Worm (Caenorhabditis elegans) whole organism, L4 larva: ENCODE measurements around the gene B0280.9.

ENCODE experiments used
- F37D6.2 ChIP-seq: sonication (generic microtip); optimal IDR thresholded peaks from 2 replicates; lab custom pipeline; 2016; ENCODE audit warnings: mild to moderate bottlenecking, missing genetic modification characterization, missing compliant biosample characterization
- F44E2.7 ChIP-seq: fragments of 200-800 bp; sonication (Bioruptor generic); IDR thresholded peaks from 2 replicates; pipeline ENCODE4 v2.1.2; 2022; ENCODE audit warnings: missing genetic modification characterization, missing compliant biosample characterization
- F49E8.2 ChIP-seq: sonication (generic microtip); optimal IDR thresholded peaks from 2 replicates; lab custom pipeline; 2016; ENCODE audit warnings: missing compliant biosample characterization, mild to moderate bottlenecking, missing genetic modification characterization, borderline replicate concordance
- T20F7.1 ChIP-seq: fragments of 200-800 bp; sonication (Bioruptor generic); optimal IDR thresholded peaks from 2 replicates; lab custom pipeline; 2018; ENCODE audit warnings: mild to moderate bottlenecking, missing genetic modification characterization, missing compliant biosample characterization
- arid-1 ChIP-seq: fragments of 200-800 bp; sonication (Bioruptor generic); conservative IDR thresholded peaks from 2 replicates; pipeline ENCODE4 v1.3.6; 2022; ENCODE audit warnings: missing genetic modification reagents, missing genetic modification characterization, missing compliant biosample characterization
- attf-4 ChIP-seq: sonication (generic microtip); optimal IDR thresholded peaks from 3 replicates; lab custom pipeline; 2017; ENCODE audit warnings: missing biosample characterization, missing genetic modification characterization
- ceh-44 ChIP-seq: fragments of 200-800 bp; sonication (Bioruptor generic); IDR thresholded peaks from 2 replicates; pipeline ENCODE4 v1.3.6; 2022; ENCODE audit warnings: missing genetic modification reagents, missing genetic modification characterization, missing compliant biosample characterization
- ceh-62 ChIP-seq: sonication (generic microtip); optimal IDR thresholded peaks from 2 replicates; lab custom pipeline; 2017; ENCODE audit warnings: missing biosample characterization, missing genetic modification characterization
- ceh-82 ChIP-seq: sonication (generic microtip); optimal IDR thresholded peaks from 2 replicates; lab custom pipeline; 2017; ENCODE audit warnings: missing biosample characterization, missing genetic modification characterization
- daf-12 ChIP-seq: fragments of 150-350 bp; optimal IDR thresholded peaks from 2 replicates; lab custom pipeline; 2014; ENCODE audit warnings: missing biosample characterization, missing genetic modification reagents, missing genetic modification characterization
- daf-16 ChIP-seq, 3 experiments: sonication (generic microtip); optimal IDR thresholded peaks; 2 replicates each; lab custom pipeline; 2016 to 2017; ENCODE audit warnings: missing genetic modification characterization in 3 of 3, missing genetic modification reagents in 3 of 3, mild to moderate bottlenecking in 2 of 3, missing compliant biosample characterization in 2 of 3, missing biosample characterization in 1 of 3, moderate library complexity in 1 of 3
- dmd-6 ChIP-seq: fragments of 200-800 bp; sonication (Bioruptor generic); IDR thresholded peaks from 2 replicates; pipeline ENCODE4 v1.3.6; 2022; ENCODE audit warnings: missing genetic modification reagents, missing genetic modification characterization, missing compliant biosample characterization
- egl-43 ChIP-seq: fragments of 200-800 bp; sonication (Bioruptor generic); IDR thresholded peaks from 2 replicates; pipeline ENCODE4 v1.3.6; 2022; ENCODE audit warnings: missing genetic modification reagents, missing genetic modification characterization, missing compliant biosample characterization
- fkh-10 ChIP-seq: fragments of 150-350 bp; optimal IDR thresholded peaks from 2 replicates; lab custom pipeline; 2014; ENCODE audit warnings: missing biosample characterization, missing genetic modification reagents, missing genetic modification characterization
- fos-1 ChIP-seq: fragments of 150-350 bp; optimal IDR thresholded peaks from 2 replicates; lab custom pipeline; 2014; ENCODE audit warnings: missing biosample characterization, missing genetic modification characterization
- hlh-11 ChIP-seq: fragments of 200-800 bp; sonication (Bioruptor generic); optimal IDR thresholded peaks from 2 replicates; lab custom pipeline; 2018; ENCODE audit warnings: mild to moderate bottlenecking, missing genetic modification characterization, missing compliant biosample characterization
- jun-1 ChIP-seq: fragments of 150-350 bp; optimal IDR thresholded peaks from 2 replicates; lab custom pipeline; 2014; ENCODE audit warnings: missing biosample characterization, missing genetic modification reagents, missing genetic modification characterization
- lim-7 ChIP-seq: fragments of 200-800 bp; sonication (Bioruptor generic); IDR thresholded peaks from 2 replicates; pipeline ENCODE4 v1.3.6; 2022; ENCODE audit warnings: missing genetic modification characterization, missing compliant biosample characterization
- lin-13 ChIP-seq: fragments of 150-350 bp; optimal IDR thresholded peaks from 2 replicates; lab custom pipeline; 2014; ENCODE audit warnings: missing biosample characterization, missing genetic modification reagents, missing genetic modification characterization
- lin-15B ChIP-seq: fragments of 150-350 bp; sonication (generic microtip); optimal IDR thresholded peaks from 3 replicates; lab custom pipeline; 2014; ENCODE audit warnings: missing biosample characterization, missing genetic modification characterization
- lin-29 ChIP-seq: fragments of 200-800 bp; sonication (Bioruptor generic); IDR thresholded peaks from 2 replicates; pipeline ENCODE4 v1.3.6; 2022; ENCODE audit warnings: missing genetic modification reagents, missing genetic modification characterization, missing compliant biosample characterization
- lir-3 ChIP-seq: sonication (generic microtip); optimal IDR thresholded peaks from 2 replicates; lab custom pipeline; 2016; ENCODE audit warnings: mild to moderate bottlenecking, missing genetic modification characterization, missing compliant biosample characterization
- madf-5 ChIP-seq, 2 experiments: fragments of 200-800 bp; sonication (Bioruptor generic); IDR thresholded peaks; 2 replicates each; pipeline ENCODE4 v1.3.6; 2022; ENCODE audit warnings: missing compliant biosample characterization in 2 of 2, missing genetic modification characterization in 2 of 2
- madf-9 ChIP-seq: fragments of 200-800 bp; sonication (Bioruptor generic); conservative IDR thresholded peaks from 2 replicates; pipeline ENCODE4 v1.3.6; 2022; ENCODE audit warnings: missing genetic modification reagents, missing genetic modification characterization, missing compliant biosample characterization
- mdl-1 ChIP-seq, 2 experiments: fragments of 150-350 bp in 1 of 2; sonication (generic microtip) in 1 of 2; optimal IDR thresholded peaks; 2 replicates each; lab custom pipeline; 2014 to 2017; ENCODE audit warnings: missing biosample characterization in 2 of 2, missing genetic modification characterization in 2 of 2
- mep-1 ChIP-seq: fragments of 150-350 bp; sonication (generic microtip); optimal IDR thresholded peaks from 3 replicates; lab custom pipeline; 2014; ENCODE audit warnings: missing biosample characterization, missing genetic modification characterization
- mes-2 ChIP-seq: sonication (generic microtip); optimal IDR thresholded peaks from 2 replicates; lab custom pipeline; 2016; ENCODE audit warnings: missing genotype, mild to moderate bottlenecking, missing genetic modification characterization, missing compliant biosample characterization; ENCODE audit not compliant: poor library complexity, severe bottlenecking
- mxl-3 ChIP-seq: fragments of 200-800 bp; sonication (Bioruptor generic); optimal IDR thresholded peaks from 2 replicates; lab custom pipeline; 2018; ENCODE audit warnings: mild to moderate bottlenecking, missing genetic modification characterization, missing compliant biosample characterization
- nhr-10 ChIP-seq: fragments of 150-350 bp; optimal IDR thresholded peaks from 2 replicates; lab custom pipeline; 2014; ENCODE audit warnings: missing biosample characterization, missing genetic modification characterization
- nhr-102 ChIP-seq: sonication (generic microtip); optimal IDR thresholded peaks from 2 replicates; lab custom pipeline; 2016; ENCODE audit warnings: mild to moderate bottlenecking, missing genetic modification characterization, moderate library complexity, missing compliant biosample characterization
- nhr-111 ChIP-seq: fragments of 200-800 bp; sonication (Bioruptor generic); optimal IDR thresholded peaks from 2 replicates; lab custom pipeline; 2018; ENCODE audit warnings: mild to moderate bottlenecking, missing genetic modification characterization, missing compliant biosample characterization
- nhr-25 ChIP-seq: sonication (generic microtip); optimal IDR thresholded peaks from 2 replicates; lab custom pipeline; 2017; ENCODE audit warnings: missing genetic modification characterization, mild to moderate bottlenecking, missing compliant biosample characterization, antibody characterized with exemption, moderate library complexity, borderline replicate concordance; ENCODE audit not compliant: insufficient read depth
- nhr-28 ChIP-seq: fragments of 150-350 bp; optimal IDR thresholded peaks from 2 replicates; lab custom pipeline; 2014; ENCODE audit warnings: missing biosample characterization, missing genetic modification characterization
- nhr-42 ChIP-seq: fragments of 200-800 bp; sonication (Bioruptor generic); IDR thresholded peaks from 2 replicates; pipeline ENCODE4 v1.3.6; 2022; ENCODE audit warnings: missing genetic modification characterization, missing compliant biosample characterization
- nhr-6 ChIP-seq: fragments of 150-350 bp; optimal IDR thresholded peaks from 2 replicates; lab custom pipeline; 2014; ENCODE audit warnings: missing biosample characterization, missing genetic modification characterization
- nhr-76 ChIP-seq: fragments of 150-350 bp; optimal IDR thresholded peaks from 2 replicates; lab custom pipeline; 2014; ENCODE audit warnings: missing biosample characterization, missing genetic modification characterization
- nhr-77 ChIP-seq: fragments of 150-350 bp; optimal IDR thresholded peaks from 2 replicates; lab custom pipeline; 2014; ENCODE audit warnings: missing biosample characterization, missing genetic modification characterization
- pqm-1 ChIP-seq: sonication (generic microtip); optimal IDR thresholded peaks from 2 replicates; lab custom pipeline; 2017; ENCODE audit warnings: missing biosample characterization, missing genetic modification characterization
- sdz-12 ChIP-seq: fragments of 200-800 bp; sonication (Bioruptor generic); optimal IDR thresholded peaks from 2 replicates; lab custom pipeline; 2018; ENCODE audit warnings: mild to moderate bottlenecking, missing genetic modification characterization, missing compliant biosample characterization
- set-16 ChIP-seq: fragments of 200-800 bp; sonication (Bioruptor generic); IDR thresholded peaks from 2 replicates; pipeline ENCODE4 v1.3.6; 2022; ENCODE audit warnings: missing genetic modification reagents, missing genetic modification characterization, missing compliant biosample characterization
- skn-1 ChIP-seq: fragments of 150-350 bp; optimal IDR thresholded peaks from 2 replicates; lab custom pipeline; 2014; ENCODE audit warnings: missing biosample characterization, missing genetic modification characterization
- snpc-1.2 ChIP-seq: fragments of 200-800 bp; sonication (Bioruptor generic); IDR thresholded peaks from 2 replicates; pipeline ENCODE4 v1.3.6; 2022; ENCODE audit warnings: missing genetic modification reagents, missing genetic modification characterization, missing compliant biosample characterization
- snpc-4 ChIP-seq: fragments of 150-350 bp; optimal IDR thresholded peaks from 2 replicates; lab custom pipeline; 2014; ENCODE audit warnings: missing biosample characterization, missing genetic modification characterization
- spr-3 ChIP-seq: fragments of 200-800 bp; sonication (Bioruptor generic); optimal IDR thresholded peaks from 2 replicates; lab custom pipeline; 2018; ENCODE audit warnings: mild to moderate bottlenecking, missing genetic modification characterization, missing compliant biosample characterization
- tag-97 ChIP-seq: fragments of 200-800 bp; sonication (Bioruptor generic); IDR thresholded peaks from 2 replicates; pipeline ENCODE4 v1.3.6; 2022; ENCODE audit warnings: missing genetic modification characterization, missing compliant biosample characterization
- unc-130 ChIP-seq: sonication (generic microtip); optimal IDR thresholded peaks from 2 replicates; lab custom pipeline; 2016; ENCODE audit warnings: missing genetic modification reagents, missing genetic modification characterization, missing compliant biosample characterization
- unc-39 ChIP-seq: sonication (generic microtip); optimal IDR thresholded peaks from 2 replicates; lab custom pipeline; 2017; ENCODE audit warnings: missing biosample characterization, missing genetic modification characterization
- zfp-2 ChIP-seq: sonication (generic microtip); optimal IDR thresholded peaks from 2 replicates; lab custom pipeline; 2016; ENCODE audit warnings: mild to moderate bottlenecking, missing genetic modification characterization, missing compliant biosample characterization
- zfp-3 ChIP-seq: fragments of 200-800 bp; sonication (Bioruptor generic); conservative IDR thresholded peaks from 2 replicates; pipeline ENCODE4 v1.3.6; 2022; ENCODE audit warnings: missing genetic modification reagents, missing genetic modification characterization, missing compliant biosample characterization
- zip-11 ChIP-seq: fragments of 200-800 bp; sonication (Bioruptor generic); IDR thresholded peaks from 2 replicates; pipeline ENCODE4 v1.3.6; 2022; ENCODE audit warnings: missing genetic modification characterization, missing compliant biosample characterization
- zip-2 ChIP-seq: fragments of 150-350 bp; optimal IDR thresholded peaks from 2 replicates; lab custom pipeline; 2014; ENCODE audit warnings: missing biosample characterization, missing genetic modification characterization

The B0280.9 gene

DNA sequence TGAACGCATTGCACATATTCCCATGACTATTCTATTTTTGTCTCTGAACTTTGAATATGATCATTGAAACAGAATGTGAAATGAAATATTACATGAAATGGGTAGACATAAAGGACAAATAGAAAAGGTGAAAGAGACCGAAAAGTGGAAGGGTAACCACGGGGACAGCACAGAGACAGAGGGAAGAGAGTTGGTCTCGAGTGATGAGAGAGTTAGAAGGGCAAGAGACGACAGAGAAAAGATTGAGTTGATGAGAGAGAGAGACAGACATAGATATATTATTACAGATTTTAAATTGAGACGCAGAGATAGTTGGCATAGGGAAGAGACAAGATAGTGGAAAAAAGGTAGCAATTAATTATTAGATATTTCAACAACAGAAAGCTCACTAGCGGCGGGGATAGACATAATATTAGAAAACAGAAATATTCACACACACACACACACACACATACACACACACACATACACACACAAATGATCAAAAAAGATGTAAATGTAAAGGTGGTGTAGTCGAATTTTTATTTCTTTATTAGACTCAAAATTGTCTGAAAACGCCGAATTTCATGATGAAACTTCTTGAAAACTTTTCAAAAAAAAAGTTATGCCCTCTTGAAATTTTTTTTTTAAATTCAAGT is 6.0 kb downstream of the B0280.9 start:
- TF ChIP-seq lin-29 (no peak), pqm-1 (tag; lab: Kevin White, UChicago) (peak; percentile 69), unc-39 (tag; lab: Kevin White, UChicago) (no peak), zip-2 (tag; lab: Kevin White, UChicago) (no peak), jun-1 (tag; lab: Kevin White, UChicago) (no peak), nhr-28 (tag; lab: Kevin White, UChicago) (peak; percentile 87), nhr-25 (tag; lab: Kevin White, UChicago) (no peak), T20F7.1 (GFP tag; lab: Kevin White, UChicago) (no peak), daf-12 (tag; lab: Kevin White, UChicago) (no peak), skn-1 (tag; lab: Kevin White, UChicago) (no peak), madf-5 (GFP tag; IDR thresholded peaks at IDR 0.05; lab: Robert Waterston, UW) (no peak), madf-9 (no peak), nhr-76 (tag; lab: Kevin White, UChicago) (no peak), mxl-3 (GFP tag; lab: Kevin White, UChicago) (peak; percentile 74), set-16 (GFP tag; lab: Robert Waterston, UW) (no peak), lin-13 (GFP tag; lab: Kevin White, UChicago) (peak; percentile 4), spr-3 (GFP tag; lab: Kevin White, UChicago) (no peak), zfp-2 (no peak), tag-97 (GFP tag; lab: Robert Waterston, UW) (no peak), fkh-10 (GFP tag; lab: Kevin White, UChicago) (no peak), unc-130 (GFP tag; lab: Kevin White, UChicago) (no peak), mep-1 (tag; lab: Kevin White, UChicago) (peak; percentile 79), snpc-4 (no peak), lim-7 (GFP tag; lab: Robert Waterston, UW) (no peak), F49E8.2 (no peak), snpc-1.2 (no peak), nhr-77 (tag; lab: Kevin White, UChicago) (peak; percentile 31), F37D6.2 (tag; lab: Kevin White, UChicago) (no peak), egl-43 (GFP tag; lab: Robert Waterston, UW) (no peak), ceh-44 (GFP tag; lab: Robert Waterston, UW) (no peak), nhr-6 (tag; lab: Kevin White, UChicago) (peak; percentile 17), fos-1 (tag; lab: Kevin White, UChicago) (no peak), daf-16 (GFP tag; optimal IDR thresholded peaks at IDR 0.05; lab: Kevin White, UChicago) (no peak), daf-16 (tag; optimal IDR thresholded peaks at IDR 0.05; lab: Kevin White, UChicago) (peak; percentile 67), zfp-3 (GFP tag; lab: Robert Waterston, UW) (0 out of 2 replicates have a peak, but pooled peaks have one; percentile 13), sdz-12 (GFP tag; lab: Kevin White, UChicago) (no peak), attf-4 (tag; lab: Kevin White, UChicago) (no peak), ceh-82 (tag; lab: Kevin White, UChicago) (no peak), nhr-10 (tag; lab: Kevin White, UChicago) (peak; percentile 88), nhr-42 (GFP tag; lab: Robert Waterston, UW) (no peak), hlh-11 (tag; lab: Kevin White, UChicago) (peak; percentile 81), zip-11 (no peak), nhr-102 (tag; lab: Kevin White, UChicago) (no peak), lir-3 (tag; lab: Kevin White, UChicago) (no peak), arid-1 (GFP tag; lab: Robert Waterston, UW) (0 out of 2 replicates have a peak, but pooled peaks have one; percentile 28), mdl-1 (tag; optimal IDR thresholded peaks at IDR 0.05; lab: Kevin White, UChicago) (peak; percentile 46 to 71), lin-15B (tag; lab: Kevin White, UChicago) (no peak), F44E2.7 (no peak), dmd-6 (GFP tag; lab: Robert Waterston, UW) (peak; percentile 77), mes-2 (peak; percentile 52), ceh-62 (tag; lab: Kevin White, UChicago) (no peak), nhr-111 (no peak)
